Worm (Caenorhabditis elegans) whole organism, early embryonic: Measurements from ENCODE around the gene C23G10.11.

Source experiments
- B0310.2 ChIP-seq: sonication (generic microtip); optimal IDR thresholded peaks from 2 replicates; lab custom pipeline; 2016; ENCODE audit warnings: mild to moderate bottlenecking, missing genetic modification characterization, missing compliant biosample characterization
- aly-1 ChIP-seq: sonication (generic microtip); optimal IDR thresholded peaks from 2 replicates; lab custom pipeline; 2016; ENCODE audit warnings: missing genetic modification characterization, missing compliant biosample characterization
- ama-1 ChIP-seq: fragments of 150-350 bp; optimal IDR thresholded peaks from 2 replicates; lab custom pipeline; 2014
- ceh-13 ChIP-seq: fragments of 200-800 bp; sonication (Bioruptor generic); optimal IDR thresholded peaks from 2 replicates; lab custom pipeline; 2018; ENCODE audit warnings: mild to moderate bottlenecking, missing genetic modification characterization, missing compliant biosample characterization
- flt-1 ChIP-seq: fragments of 200-800 bp; sonication (Bioruptor generic); IDR thresholded peaks from 2 replicates; pipeline ENCODE4 v1.3.6; 2022; ENCODE audit warnings: missing genetic modification characterization, missing compliant biosample characterization
- tra-4 ChIP-seq: sonication (generic microtip); optimal IDR thresholded peaks from 2 replicates; lab custom pipeline; 2017; ENCODE audit warnings: missing genetic modification characterization, missing compliant biosample characterization

ce11 chrIII:6240528-6240927 is 25.2 kb upstream of the C23G10.11 start, which contains the start of gene T12A2.3:
- TF ChIP-seq aly-1 (tag; lab: Kevin White, UChicago) (no peak), flt-1 (GFP tag; lab: Robert Waterston, UW) (no peak), ceh-13 (GFP tag; lab: Kevin White, UChicago) (no peak), ama-1 (lab: Kevin White, UChicago) (no peak), B0310.2 (tag; lab: Kevin White, UChicago) (no peak), tra-4 (tag; lab: Kevin White, UChicago) (no peak)
